Fruit fly (Drosophila melanogaster): ENCODE results near the gene sturkopf.
A peak's percentile ranks its signal among the peaks of the same experiment; 100 is the strongest.

sturkopf gene

DNA sequence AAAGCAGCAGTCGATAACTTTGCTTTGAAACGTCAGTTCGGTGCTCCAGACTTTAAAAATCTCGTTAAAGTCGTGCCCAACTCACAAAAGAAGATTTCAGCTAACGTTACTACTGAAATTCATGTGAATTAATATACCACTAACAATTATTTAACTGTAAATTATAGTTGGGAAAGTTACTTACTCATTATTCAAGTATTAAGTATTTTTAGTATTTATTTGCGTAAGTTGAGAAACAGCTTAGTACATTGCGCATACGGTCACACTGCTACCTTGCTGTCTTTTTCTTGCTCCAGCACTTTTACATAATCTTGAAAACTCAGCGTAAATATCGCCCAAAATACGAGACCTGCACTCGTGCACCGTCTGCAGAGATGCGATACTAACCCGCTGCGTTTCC, 16.5 kb upstream of the sturkopf start, which contains the start of gene ND-ACP (continued):
- TF ChIP-seq nmo (GFP tag; optimal IDR thresholded peaks at IDR 0.05) (peak; percentile 15), lilli (GFP tag; optimal IDR thresholded peaks at IDR 0.05) (no peak), Optix (GFP tag; IDR thresholded peaks at IDR 0.05) (no peak), Sox102F (GFP tag; optimal IDR thresholded peaks at IDR 0.05) (no peak), Tbp (GFP tag; optimal IDR thresholded peaks at IDR 0.05) (no peak), CG11560 (tag; IDR thresholded peaks at IDR 0.05) (peak; percentile 97), HLH4C (GFP tag; IDR thresholded peaks at IDR 0.05; ENCODE audit: partially characterized antibody) (peak; percentile 34; the same call in 1 of the 3 replicates), HLHmδ (GFP tag; optimal IDR thresholded peaks at IDR 0.05) (no peak), CG1602 (GFP tag; optimal IDR thresholded peaks at IDR 0.05) (no peak), CG17612 (GFP tag; IDR thresholded peaks at IDR 0.05) (no peak), stwl (tag; optimal IDR thresholded peaks at IDR 0.05) (peak; percentile 56), Pdp1 (GFP tag; optimal IDR thresholded peaks at IDR 0.05) (peak in 1 of 2 experiments; percentile 98), twi (tag; optimal IDR thresholded peaks at IDR 0.05) (no peak), tap (tag; optimal IDR thresholded peaks at IDR 0.05) (no peak), lov (optimal IDR thresholded peaks at IDR 0.05) (no peak), lov (GFP tag; IDR thresholded peaks at IDR 0.05) (no peak), Jarid2 (GFP tag; optimal IDR thresholded peaks at IDR 0.05) (no peak), CG3995 (GFP tag; optimal IDR thresholded peaks at IDR 0.05) (peak; percentile 56), ap (GFP tag; IDR thresholded peaks at IDR 0.05) (no peak), Gsc (GFP tag; IDR thresholded peaks at IDR 0.05) (no peak), Nf-YC (tag; optimal IDR thresholded peaks at IDR 0.05) (peak; percentile 24), NC2β (GFP tag; optimal IDR thresholded peaks at IDR 0.05) (no peak)

DNA sequence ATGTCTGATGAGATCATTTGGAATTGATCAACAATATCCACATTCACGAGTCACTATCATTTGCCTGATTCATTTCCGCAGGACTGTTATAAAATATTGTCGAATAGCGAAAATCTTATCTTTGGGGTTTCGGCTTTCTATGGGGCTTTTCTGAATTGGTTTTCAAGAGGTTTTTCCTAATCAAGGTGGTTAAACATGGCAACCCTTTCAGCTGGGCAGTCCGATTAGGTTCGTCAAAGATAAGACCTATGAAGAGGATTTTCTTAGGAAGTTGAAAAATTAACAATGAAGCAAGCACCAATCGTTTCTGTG, 12.4 kb upstream of the sturkopf start:
- TF ChIP-seq grn (GFP tag; optimal IDR thresholded peaks at IDR 0.05) (peak; percentile 48), CG5245 (GFP tag; optimal IDR thresholded peaks at IDR 0.05) (no peak), onecut (GFP tag; IDR thresholded peaks at IDR 0.05) (no peak), CG12659 (GFP tag; optimal IDR thresholded peaks at IDR 0.05) (no peak), CG16815 (GFP tag; optimal IDR thresholded peaks at IDR 0.05) (no peak), CG3163 (GFP tag; optimal IDR thresholded peaks at IDR 0.05) (no peak), CTCF (GFP tag; optimal IDR thresholded peaks at IDR 0.05) (no peak), HLH54F (GFP tag; optimal IDR thresholded peaks at IDR 0.05) (no peak), exex (tag; optimal IDR thresholded peaks at IDR 0.05) (peak; percentile 82), sd (tag; optimal IDR thresholded peaks at IDR 0.05) (no peak), phol (tag; optimal IDR thresholded peaks at IDR 0.05) (no peak), Blimp-1 (GFP tag; optimal IDR thresholded peaks at IDR 0.05) (no peak), dati (GFP tag; IDR thresholded peaks at IDR 0.05) (no peak), CG11456 (GFP tag; IDR thresholded peaks at IDR 0.05) (no peak), schlank (tag; optimal IDR thresholded peaks at IDR 0.05) (no peak), unpg (GFP tag; optimal IDR thresholded peaks at IDR 0.05) (no peak), Asciz (GFP tag; optimal IDR thresholded peaks at IDR 0.05) (no peak), unc-4 (GFP tag; IDR thresholded peaks at IDR 0.05; ENCODE audit: partially characterized antibody) (no peak), sug (tag; optimal IDR thresholded peaks at IDR 0.05) (peak; percentile 61), sim (GFP tag; IDR thresholded peaks at IDR 0.05) (no peak), lbe (GFP tag; optimal IDR thresholded peaks at IDR 0.05) (no peak), emc (GFP tag; optimal IDR thresholded peaks at IDR 0.05) (no peak), Hr39 (optimal IDR thresholded peaks at IDR 0.05) (no peak), Dp (GFP tag; optimal IDR thresholded peaks at IDR 0.05) (no peak), GATAe (GFP tag; conservative IDR thresholded peaks at IDR 0.05) (0 out of 2 replicates have a peak, but pooled peaks have one; percentile 38), oc (tag; optimal IDR thresholded peaks at IDR 0.05) (no peak), CG4854 (GFP tag; optimal IDR thresholded peaks at IDR 0.05) (no peak), ssp (GFP tag; IDR thresholded peaks at IDR 0.05) (no peak)

Measured in whole organism, embryonic.